Fruit fly (Drosophila melanogaster): Measurements from ENCODE around the gene Ptp61F.

Gene Ptp61F

dm6 chr3L:1313039-1313766 lies 161.9 kb downstream of the Ptp61F start, which contains the start of the genes sturkopf and Herc4 (continued):
- TF ChIP-seq tna (GFP tag; IDR thresholded peaks at IDR 0.05; ENCODE audit: partially characterized antibody) (0 out of 2 replicates have a peak, but pooled peaks have one; percentile 10), Atf3 (GFP tag; optimal IDR thresholded peaks at IDR 0.05) (peak; percentile 50), CG14860 (GFP tag; IDR thresholded peaks at IDR 0.05; ENCODE audit: partially characterized antibody) (no peak), zfh1 (GFP tag; IDR thresholded peaks at IDR 0.05) (peak; percentile 52; the same call in 2 of the 3 replicates), zen (tag; optimal IDR thresholded peaks at IDR 0.05) (no peak), Hr39 (optimal IDR thresholded peaks at IDR 0.05) (no peak), B-H2 (GFP tag; optimal IDR thresholded peaks at IDR 0.05) (peak; percentile 74), en (GFP tag; optimal IDR thresholded peaks at IDR 0.05) (peak; percentile 83), slbo (GFP tag; IDR thresholded peaks at IDR 0.05) (peak; percentile 80), slp2 (GFP tag; optimal IDR thresholded peaks at IDR 0.05) (peak; percentile 77), CG12104 (GFP tag; optimal IDR thresholded peaks at IDR 0.05) (peak; percentile 72), zf30C (GFP tag; optimal IDR thresholded peaks at IDR 0.05) (no peak), Chrac-16 (GFP tag; optimal IDR thresholded peaks at IDR 0.05) (peak; percentile 57), ftz-f1 (GFP tag; optimal IDR thresholded peaks at IDR 0.05) (peak; percentile 64), pho (GFP tag; optimal IDR thresholded peaks at IDR 0.05) (peak; percentile 89), ewg (GFP tag; optimal IDR thresholded peaks at IDR 0.05) (peak; percentile 38), ato (GFP tag; IDR thresholded peaks at IDR 0.05; ENCODE audit: partially characterized antibody) (no peak), Trl (optimal IDR thresholded peaks at IDR 0.05) (no peak), Trl (GFP tag; optimal IDR thresholded peaks at IDR 0.05) (peak; percentile 87), corto (GFP tag; optimal IDR thresholded peaks at IDR 0.05) (no peak), hb (GFP tag; IDR thresholded peaks at IDR 0.05; ENCODE audit: partially characterized antibody) (no peak), disco-r (GFP tag; optimal IDR thresholded peaks at IDR 0.05) (peak; percentile 82), CG4328 (GFP tag; optimal IDR thresholded peaks at IDR 0.05) (peak; percentile 58), CG1647 (GFP tag; optimal IDR thresholded peaks at IDR 0.05) (peak; percentile 29), CG9609 (GFP tag; optimal IDR thresholded peaks at IDR 0.05) (peak; percentile 62), unpg (GFP tag; optimal IDR thresholded peaks at IDR 0.05) (peak; percentile 64), Scr (GFP tag; IDR thresholded peaks at IDR 0.05; ENCODE audit: partially characterized antibody) (no peak), HmgZ (tag; optimal IDR thresholded peaks at IDR 0.05) (peak; percentile 30), Lhr (GFP tag; optimal IDR thresholded peaks at IDR 0.05) (peak; percentile 6), Xbp1 (GFP tag; optimal IDR thresholded peaks at IDR 0.05) (peak; percentile 80), scrt (GFP tag; optimal IDR thresholded peaks at IDR 0.05) (no peak), seq (GFP tag; IDR thresholded peaks at IDR 0.05) (no peak), CG5245 (GFP tag; optimal IDR thresholded peaks at IDR 0.05) (peak; percentile 11), HLH3B (GFP tag; IDR thresholded peaks at IDR 0.05) (peak; percentile 48), CG31224 (GFP tag; IDR thresholded peaks at IDR 0.05) (no peak), prd (optimal IDR thresholded peaks at IDR 0.05) (no peak), prd (GFP tag; IDR thresholded peaks at IDR 0.05) (peak; percentile 62; the same call in 2 of the 3 replicates), CG14710 (tag; optimal IDR thresholded peaks at IDR 0.05) (peak; percentile 76), Atf-2 (GFP tag; optimal IDR thresholded peaks at IDR 0.05) (peak; percentile 83), Side (GFP tag; optimal IDR thresholded peaks at IDR 0.05) (peak; percentile 89), bab2 (GFP tag; optimal IDR thresholded peaks at IDR 0.05) (peak; percentile 69), Dip2 (GFP tag; IDR thresholded peaks at IDR 0.05) (no peak), CG9797 (GFP tag; optimal IDR thresholded peaks at IDR 0.05) (no peak), caup (GFP tag; optimal IDR thresholded peaks at IDR 0.05; ENCODE audit: severe bottlenecking) (peak; percentile 49), lbe (GFP tag; optimal IDR thresholded peaks at IDR 0.05) (no peak), CG12299 (tag; optimal IDR thresholded peaks at IDR 0.05) (no peak), NfI (GFP tag; optimal IDR thresholded peaks at IDR 0.05) (peak; percentile 72), cwo (GFP tag; optimal IDR thresholded peaks at IDR 0.05) (peak; percentile 57), CG17612 (GFP tag; IDR thresholded peaks at IDR 0.05) (no peak), sna (GFP tag; IDR thresholded peaks at IDR 0.05; ENCODE audit: partially characterized antibody) (no peak)

Measured in whole organism, embryonic.